Worm (Caenorhabditis elegans) whole organism, L1 larva: ENCODE data around the gene ceh-10.

ENCODE experiments used
- C34B4.2 ChIP-seq: sonication (generic microtip); optimal IDR thresholded peaks from 2 replicates; lab custom pipeline; 2017; ENCODE audit warnings: mild to moderate bottlenecking, missing genetic modification characterization, missing compliant biosample characterization
- Y116A8C.19 ChIP-seq: sonication (generic microtip); optimal IDR thresholded peaks from 2 replicates; lab custom pipeline; 2016; ENCODE audit warnings: missing compliant biosample characterization, missing genetic modification characterization, borderline replicate concordance
- aha-1 ChIP-seq: fragments of 150-350 bp; optimal IDR thresholded peaks from 2 replicates; lab custom pipeline; 2014; ENCODE audit warnings: missing biosample characterization, missing genetic modification characterization
- aly-2 ChIP-seq: fragments of 150-350 bp; optimal IDR thresholded peaks from 2 replicates; lab custom pipeline; 2014; ENCODE audit warnings: missing biosample characterization, missing genetic modification characterization
- blmp-1 ChIP-seq: fragments of 150-350 bp; optimal IDR thresholded peaks from 2 replicates; lab custom pipeline; 2014; ENCODE audit warnings: missing biosample characterization, missing genetic modification characterization
- ceh-82 ChIP-seq, 3 experiments: fragments of 150-350 bp in 1 of 3; sonication (generic microtip) in 2 of 3; optimal IDR thresholded peaks; 2 replicates each; lab custom pipeline; 2014 to 2017; ENCODE audit warnings: missing biosample characterization in 3 of 3, missing genetic modification characterization in 3 of 3
- efl-1 ChIP-seq, 4 experiments: fragments of 150-350 bp; optimal IDR thresholded peaks in 3 of 4; peaks in 1 of 4; 1 replicate in 1 of 4; 2 replicates in 3 of 4; lab custom pipeline; 2014; ENCODE audit warnings: missing biosample characterization in 2 of 4, missing genetic modification characterization in 2 of 4, missing genetic modification reagents in 2 of 4
- elt-3 ChIP-seq, 6 experiments: fragments of 150-350 bp in 1 of 6; sonication (generic microtip); optimal IDR thresholded peaks; 2 replicates each; lab custom pipeline; 2017 to 2018; ENCODE audit warnings: missing biosample characterization in 6 of 6, missing genetic modification characterization in 6 of 6, inconsistent platforms in 1 of 6
- irx-1 ChIP-seq: sonication (generic microtip); optimal IDR thresholded peaks from 2 replicates; lab custom pipeline; 2016; ENCODE audit warnings: missing genetic modification characterization, missing compliant biosample characterization
- isw-1 ChIP-seq: fragments of 200-800 bp; sonication (Bioruptor generic); IDR thresholded peaks from 2 replicates; pipeline ENCODE4 v1.3.6; 2022; ENCODE audit warnings: missing genetic modification characterization, missing compliant biosample characterization
- jun-1 ChIP-seq: fragments of 150-350 bp; optimal IDR thresholded peaks from 2 replicates; lab custom pipeline; 2014; ENCODE audit warnings: missing biosample characterization, missing genetic modification reagents, missing genetic modification characterization
- lin-13 ChIP-seq: fragments of 150-350 bp; optimal IDR thresholded peaks from 2 replicates; lab custom pipeline; 2014; ENCODE audit warnings: missing biosample characterization, missing genetic modification reagents, missing genetic modification characterization
- lin-14 ChIP-seq: fragments of 200-800 bp; sonication (Bioruptor generic); optimal IDR thresholded peaks from 2 replicates; lab custom pipeline; 2018; ENCODE audit warnings: mild to moderate bottlenecking, missing genetic modification characterization, moderate library complexity, missing compliant biosample characterization
- lin-35 ChIP-seq, 2 experiments: fragments of 150-350 bp; optimal IDR thresholded peaks; 2 replicates each; lab custom pipeline; 2014; ENCODE audit warnings: missing biosample characterization in 2 of 2, missing genetic modification characterization in 2 of 2, missing genetic modification reagents in 2 of 2
- lir-3 ChIP-seq: sonication (generic microtip); optimal IDR thresholded peaks from 2 replicates; lab custom pipeline; 2016; ENCODE audit warnings: mild to moderate bottlenecking, missing genetic modification characterization, moderate library complexity, missing compliant biosample characterization; ENCODE audit not compliant: poor library complexity
- lsy-2 ChIP-seq, 2 experiments: fragments of 150-350 bp; optimal IDR thresholded peaks; 2 replicates each; lab custom pipeline; 2014; ENCODE audit warnings: missing biosample characterization in 2 of 2, missing genetic modification characterization in 2 of 2
- mab-9 ChIP-seq: fragments of 200-800 bp; sonication (Bioruptor generic); IDR thresholded peaks from 2 replicates; pipeline ENCODE4 v1.3.6; 2022; ENCODE audit warnings: missing genetic modification reagents, missing genetic modification characterization, missing compliant biosample characterization
- mep-1 ChIP-seq: fragments of 150-350 bp; optimal IDR thresholded peaks from 2 replicates; lab custom pipeline; 2014; ENCODE audit warnings: missing biosample characterization, missing genetic modification characterization
- nhr-19 ChIP-seq: fragments of 200-800 bp; sonication (Bioruptor generic); conservative IDR thresholded peaks from 2 replicates; pipeline ENCODE4 v1.3.6; 2022; ENCODE audit warnings: missing genetic modification characterization, missing compliant biosample characterization
- nhr-20 ChIP-seq: sonication (generic microtip); optimal IDR thresholded peaks from 2 replicates; lab custom pipeline; 2016; ENCODE audit warnings: mild to moderate bottlenecking, missing genetic modification characterization, missing compliant biosample characterization
- nhr-71 ChIP-seq: sonication (generic microtip); optimal IDR thresholded peaks from 2 replicates; lab custom pipeline; 2016; ENCODE audit warnings: mild to moderate bottlenecking, missing genetic modification characterization, moderate library complexity, missing compliant biosample characterization
- nhr-76 ChIP-seq: sonication (generic microtip); optimal IDR thresholded peaks from 2 replicates; lab custom pipeline; 2017; ENCODE audit warnings: missing biosample characterization, missing genetic modification characterization
- nhr-85 ChIP-seq: sonication (generic microtip); peaks from one replicate; lab custom pipeline; 2016; ENCODE audit warnings: missing genetic modification characterization, inconsistent platforms, missing compliant biosample characterization
- pag-3 ChIP-seq: sonication (generic microtip); optimal IDR thresholded peaks from 2 replicates; lab custom pipeline; 2017; ENCODE audit warnings: missing genetic modification characterization, mild to moderate bottlenecking, missing compliant biosample characterization, antibody characterized with exemption, borderline replicate concordance; ENCODE audit not compliant: insufficient read depth
- pax-3 ChIP-seq: fragments of 200-800 bp; sonication (Bioruptor generic); optimal IDR thresholded peaks from 2 replicates; lab custom pipeline; 2018; ENCODE audit warnings: mild to moderate bottlenecking, missing genetic modification characterization, moderate library complexity, missing compliant biosample characterization
- skn-1 ChIP-seq: fragments of 150-350 bp; optimal IDR thresholded peaks from 2 replicates; lab custom pipeline; 2014; ENCODE audit warnings: missing biosample characterization, missing genetic modification characterization
- snu-23 ChIP-seq: sonication (generic microtip); optimal IDR thresholded peaks from 2 replicates; lab custom pipeline; 2016; ENCODE audit warnings: missing genetic modification characterization, missing compliant biosample characterization
- sox-4 ChIP-seq: sonication (generic microtip); optimal IDR thresholded peaks from 2 replicates; lab custom pipeline; 2016; ENCODE audit warnings: missing genetic modification characterization, missing compliant biosample characterization
- sup-37 ChIP-seq: fragments of 200-800 bp; sonication (Bioruptor generic); optimal IDR thresholded peaks from 2 replicates; lab custom pipeline; 2018; ENCODE audit warnings: mild to moderate bottlenecking, missing genetic modification characterization, missing compliant biosample characterization
- tbx-2 ChIP-seq: sonication (generic microtip); optimal IDR thresholded peaks from 2 replicates; lab custom pipeline; 2016; ENCODE audit warnings: missing genetic modification characterization, missing compliant biosample characterization
- unc-130 ChIP-seq: fragments of 150-350 bp; optimal IDR thresholded peaks from 2 replicates; lab custom pipeline; 2017; ENCODE audit warnings: missing biosample characterization, missing genetic modification characterization, inconsistent platforms
- unc-30 ChIP-seq: sonication (generic microtip); optimal IDR thresholded peaks from 2 replicates; lab custom pipeline; 2017; ENCODE audit warnings: missing biosample characterization, missing genetic modification characterization
- vab-15 ChIP-seq: sonication (generic microtip); optimal IDR thresholded peaks from 2 replicates; lab custom pipeline; 2017; ENCODE audit warnings: missing genotype, mild to moderate bottlenecking, missing genetic modification characterization, missing compliant biosample characterization
- xbp-1 ChIP-seq: sonication (generic microtip); optimal IDR thresholded peaks from 2 replicates; lab custom pipeline; 2016; ENCODE audit warnings: missing genetic modification characterization, missing compliant biosample characterization
- ztf-11 ChIP-seq, 2 experiments: sonication (generic microtip); optimal IDR thresholded peaks; 2 replicates each; lab custom pipeline; 2016 to 2017; ENCODE audit warnings: missing genetic modification characterization in 2 of 2, missing biosample characterization in 1 of 2, missing compliant biosample characterization in 1 of 2

Gene ceh-10

DNA sequence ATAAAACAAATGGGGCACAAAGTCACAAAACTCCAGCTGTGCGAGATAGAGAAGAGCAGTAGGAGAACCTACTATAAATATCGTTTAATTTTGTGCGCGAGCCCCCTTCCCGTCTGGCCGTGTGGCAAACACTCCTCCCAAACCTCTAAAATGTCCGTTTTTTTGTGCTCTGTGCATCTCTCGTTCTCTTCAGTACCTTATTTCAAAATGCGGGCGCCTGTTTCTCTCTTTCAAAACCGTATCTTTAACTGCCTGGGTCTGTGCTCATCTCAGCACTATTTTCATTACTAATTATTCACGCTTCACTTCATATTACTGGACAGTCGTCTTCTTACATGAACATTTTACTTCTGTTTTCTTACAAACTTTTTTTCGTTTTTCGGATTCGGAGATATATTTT is 11.2 kb downstream of the ceh-10 start:
- no peak for TF ChIP-seq Y116A8C.19 (tag; lab: Kevin White, UChicago)
- peak; percentile 14 for TF ChIP-seq nhr-85 (tag; lab: Kevin White, UChicago)
- TF ChIP-seq nhr-76 (tag; lab: Kevin White, UChicago) = no peak
- TF ChIP-seq aha-1 (tag; lab: Kevin White, UChicago) = no peak
- TF ChIP-seq unc-130 (tag; lab: Kevin White, UChicago) = no peak
- TF ChIP-seq snu-23 (GFP tag; lab: Kevin White, UChicago) = no peak
- no peak for TF ChIP-seq unc-30 (tag; lab: Kevin White, UChicago)
- no peak for TF ChIP-seq lin-35 (GFP tag; optimal IDR thresholded peaks at IDR 0.05; lab: Kevin White, UChicago)
- TF ChIP-seq lin-14 (GFP tag; lab: Kevin White, UChicago) = peak; percentile 14

DNA sequence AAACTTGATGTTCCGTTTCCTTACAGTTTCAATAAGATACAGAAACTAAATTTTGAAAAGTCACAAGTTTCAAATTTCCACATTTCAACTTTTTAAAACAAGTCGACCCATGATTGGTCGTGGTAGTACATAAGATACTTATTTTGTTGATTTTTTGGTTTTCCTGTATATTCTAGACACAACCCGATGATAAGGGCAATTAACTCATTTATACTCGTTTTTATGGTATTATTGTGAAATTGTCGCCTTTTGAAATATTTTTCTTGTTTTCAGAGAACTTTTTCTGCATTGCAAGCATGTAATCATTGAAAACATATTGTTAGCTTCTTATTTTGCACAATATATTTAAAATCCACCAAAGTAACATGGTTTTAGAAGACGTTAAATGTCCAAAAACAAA is 13.1 kb downstream of the ceh-10 start:
- no peak for TF ChIP-seq unc-30 (tag; lab: Kevin White, UChicago)
- no peak for TF ChIP-seq tbx-2 (tag; lab: Kevin White, UChicago)
- no peak for TF ChIP-seq aha-1 (tag; lab: Kevin White, UChicago)
- no peak for TF ChIP-seq mab-9
- TF ChIP-seq elt-3 (tag; optimal IDR thresholded peaks at IDR 0.05; lab: Kevin White, UChicago) = no peak
- TF ChIP-seq aly-2 (tag; lab: Kevin White, UChicago) = no peak
- no peak for TF ChIP-seq snu-23 (GFP tag; lab: Kevin White, UChicago)
- no peak for TF ChIP-seq sox-4 (tag; lab: Kevin White, UChicago)

DNA sequence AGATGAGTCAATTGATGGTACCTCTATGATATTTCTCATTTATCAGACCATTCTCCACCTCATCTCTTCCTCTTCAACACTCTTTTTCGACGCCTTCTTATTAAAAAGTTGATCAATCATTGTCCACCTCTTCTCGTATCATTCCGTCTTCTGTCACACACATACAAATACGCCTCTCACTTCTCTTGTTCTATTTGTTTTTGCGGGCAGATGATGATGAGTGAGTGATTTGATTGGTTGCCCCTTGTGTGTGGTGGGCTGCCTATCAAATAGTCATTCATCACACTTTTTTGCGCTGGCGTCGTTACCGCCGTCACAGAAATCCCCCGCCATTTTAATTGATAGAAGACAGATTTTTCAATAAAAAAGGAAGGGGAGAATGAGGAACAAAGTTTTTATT is 13.8 kb downstream of the ceh-10 start:
- TF ChIP-seq lin-35 (GFP tag; optimal IDR thresholded peaks at IDR 0.05; lab: Kevin White, UChicago) (peak in 1 of 2 experiments; percentile 52), lin-14 (GFP tag; lab: Kevin White, UChicago) (peak; percentile 66), lir-3 (no peak), mep-1 (tag; lab: Kevin White, UChicago) (peak; percentile 31), unc-130 (tag; lab: Kevin White, UChicago) (no peak), lin-13 (GFP tag; lab: Kevin White, UChicago) (no peak), sup-37 (GFP tag; lab: Kevin White, UChicago) (no peak), ztf-11 (tag; optimal IDR thresholded peaks at IDR 0.05; lab: Kevin White, UChicago) (no peak), mab-9 (no peak), nhr-19 (GFP tag; lab: Robert Waterston, UW) (no peak), tbx-2 (tag; lab: Kevin White, UChicago) (peak; percentile 36), pax-3 (no peak), snu-23 (GFP tag; lab: Kevin White, UChicago) (peak; percentile 32), aly-2 (tag; lab: Kevin White, UChicago) (no peak), nhr-85 (tag; lab: Kevin White, UChicago) (peak; percentile 64), nhr-71 (peak; percentile 47), xbp-1 (no peak), skn-1 (no peak), C34B4.2 (tag; lab: Kevin White, UChicago) (no peak), pag-3 (tag; lab: Kevin White, UChicago) (no peak), efl-1 (optimal IDR thresholded peaks at IDR 0.05; lab: Kevin White, UChicago) (no peak), efl-1 (GFP tag; optimal IDR thresholded peaks at IDR 0.05 in 1 of 2; lab: Kevin White, UChicago) (peak in 1 of 2 experiments; percentile 68), elt-3 (tag; optimal IDR thresholded peaks at IDR 0.05; lab: Kevin White, UChicago) (peak in 4 of 6 experiments; percentile 7 to 66 (median 34)), lsy-2 (tag; optimal IDR thresholded peaks at IDR 0.05; lab: Kevin White, UChicago) (peak in 1 of 2 experiments; percentile 5), isw-1 (GFP tag; lab: Robert Waterston, UW) (no peak), jun-1 (tag; lab: Kevin White, UChicago) (no peak), nhr-20 (peak; percentile 36), vab-15 (tag; lab: Kevin White, UChicago) (no peak), ceh-82 (tag; optimal IDR thresholded peaks at IDR 0.05; lab: Kevin White, UChicago) (no peak), blmp-1 (tag; lab: Kevin White, UChicago) (peak; percentile 81)

DNA sequence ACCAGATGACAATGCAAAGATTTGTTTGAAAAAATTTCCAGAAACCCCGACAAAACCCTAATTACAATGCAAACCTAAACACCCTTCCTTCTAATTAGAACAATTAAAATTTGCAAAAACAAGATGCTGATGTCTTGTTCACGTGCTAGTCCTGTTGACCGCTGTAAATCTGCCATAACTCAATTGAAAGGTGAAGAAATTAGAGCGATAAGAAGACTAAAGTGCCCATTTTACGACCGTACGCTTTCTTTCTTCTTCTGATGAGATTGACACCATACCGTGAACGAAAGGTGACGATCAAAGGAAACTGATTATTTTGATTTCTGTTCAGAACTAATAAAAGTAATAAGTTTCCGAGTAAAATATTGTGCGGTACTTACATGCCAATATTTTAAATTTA is 14.7 kb downstream of the ceh-10 start:
- TF ChIP-seq lin-14 (GFP tag; lab: Kevin White, UChicago) = peak; percentile 6
- no peak for TF ChIP-seq irx-1 (tag; lab: Kevin White, UChicago)
- peak; percentile 40 for TF ChIP-seq blmp-1 (tag; lab: Kevin White, UChicago)
- peak in 1 of 2 experiments; percentile 29 for TF ChIP-seq lin-35 (GFP tag; optimal IDR thresholded peaks at IDR 0.05; lab: Kevin White, UChicago)
- peak in 1 of 6 experiments; percentile 19 for TF ChIP-seq elt-3 (tag; optimal IDR thresholded peaks at IDR 0.05; lab: Kevin White, UChicago)
- TF ChIP-seq, all 84 proteins: peak for 4
